Worm (Caenorhabditis elegans): ENCODE results near the gene gmps-1.

Gene gmps-1

DNA sequence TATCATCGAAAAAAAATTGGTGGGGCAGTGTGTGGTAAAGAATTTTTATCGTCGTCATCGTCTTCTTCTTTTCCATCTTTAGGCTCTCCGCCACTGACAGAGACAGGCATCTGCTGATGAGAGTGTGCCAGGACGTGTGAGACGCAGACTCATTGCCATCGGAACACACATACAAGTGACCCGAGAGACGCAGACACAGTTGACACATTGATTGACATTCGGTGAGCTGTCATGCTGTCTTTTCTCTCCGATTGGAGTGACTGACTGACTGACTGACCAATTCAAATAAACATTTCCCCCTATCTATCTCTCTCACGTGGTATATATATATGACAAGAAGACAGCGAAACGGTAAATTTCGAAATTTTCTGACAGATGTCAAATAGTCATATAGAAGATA, 17.4 kb downstream of the gmps-1 start (continued):
- TF ChIP-seq D2030.7 (GFP tag; IDR thresholded peaks at IDR 0.05): no peak
- TF ChIP-seq ama-1 (optimal IDR thresholded peaks at IDR 0.05): no peak
- no peak for TF ChIP-seq ama-1 (GFP tag; optimal IDR thresholded peaks at IDR 0.05)
- no peak for TF ChIP-seq ceh-79 (tag; optimal IDR thresholded peaks at IDR 0.05)
- no peak for TF ChIP-seq dpl-1 (GFP tag; optimal IDR thresholded peaks at IDR 0.05)
- no peak for TF ChIP-seq ceh-100 (GFP tag; IDR thresholded peaks at IDR 0.05)
- TF ChIP-seq ekl-4 (GFP tag; IDR thresholded peaks at IDR 0.05): no peak
- peak; percentile 55 for TF ChIP-seq madf-10 (tag; optimal IDR thresholded peaks at IDR 0.05)
- TF ChIP-seq chd-7 (tag; optimal IDR thresholded peaks at IDR 0.05): peak; percentile 85
- TF ChIP-seq madf-6 (GFP tag; IDR thresholded peaks at IDR 0.05): 0 out of 2 replicates have a peak, but pooled peaks have one; percentile 7
- TF ChIP-seq him-1 (tag; optimal IDR thresholded peaks at IDR 0.05): no peak
- TF ChIP-seq F23B12.7 (tag; optimal IDR thresholded peaks at IDR 0.05; ENCODE audit: insufficient read depth): no peak
- TF ChIP-seq nfyb-1 (GFP tag; IDR thresholded peaks at IDR 0.05): peak; percentile 85
- no peak for TF ChIP-seq xnd-1 (tag; optimal IDR thresholded peaks at IDR 0.05)
- no peak for TF ChIP-seq aptf-2 (GFP tag; conservative IDR thresholded peaks at IDR 0.05)
- no peak for TF ChIP-seq hlh-26 (GFP tag; conservative IDR thresholded peaks at IDR 0.05)
- peak; percentile 87 for TF ChIP-seq lin-40 (tag; optimal IDR thresholded peaks at IDR 0.05)
- peak; percentile 92 for TF ChIP-seq dox-1 (GFP tag; IDR thresholded peaks at IDR 0.05)
- TF ChIP-seq ztf-18 (tag; optimal IDR thresholded peaks at IDR 0.05): peak; percentile 4
- no peak for TF ChIP-seq T07F8.4 (tag; optimal IDR thresholded peaks at IDR 0.05)
- TF ChIP-seq hmg-1.2 (GFP tag; IDR thresholded peaks at IDR 0.05): peak; percentile 75
- no peak for TF ChIP-seq snpc-1.3 (tag; optimal IDR thresholded peaks at IDR 0.05; ENCODE audit: insufficient read depth)
- no peak for TF ChIP-seq nfya-1 (tag; optimal IDR thresholded peaks at IDR 0.05; ENCODE audit: borderline replicate concordance, insufficient read depth)
- TF ChIP-seq bed-2 (GFP tag; IDR thresholded peaks at IDR 0.05): no peak
- TF ChIP-seq lin-54 (GFP tag; optimal IDR thresholded peaks at IDR 0.05): peak; percentile 73
- no peak for TF ChIP-seq Y79H2A.3 (GFP tag; conservative IDR thresholded peaks at IDR 0.05)
- peak; percentile 57 for TF ChIP-seq ceh-27 (GFP tag; optimal IDR thresholded peaks at IDR 0.05)
- no peak for TF ChIP-seq lag-1 (GFP tag; IDR thresholded peaks at IDR 0.05)
- no peak for TF ChIP-seq ztf-28 (GFP tag; IDR thresholded peaks at IDR 0.05)
- TF ChIP-seq dpff-1 (tag; optimal IDR thresholded peaks at IDR 0.05): no peak
- peak; percentile 93 for TF ChIP-seq attf-5 (GFP tag; optimal IDR thresholded peaks at IDR 0.05)
- no peak for TF ChIP-seq F37B4.10 (GFP tag; IDR thresholded peaks at IDR 0.05)
- peak; percentile 91 for TF ChIP-seq ztf-22 (GFP tag; optimal IDR thresholded peaks at IDR 0.05)
- TF ChIP-seq tlf-1 (GFP tag; optimal IDR thresholded peaks at IDR 0.05): peak; percentile 88
- no peak for TF ChIP-seq hmg-20 (GFP tag; IDR thresholded peaks at IDR 0.05)
- TF ChIP-seq hrde-1 (tag; optimal IDR thresholded peaks at IDR 0.05; ENCODE audit: borderline replicate concordance): no peak
- no peak for TF ChIP-seq Y95B8A.8 (GFP tag; IDR thresholded peaks at IDR 0.05)
- TF ChIP-seq nhr-90 (tag; optimal IDR thresholded peaks at IDR 0.05): peak; percentile 87
- TF ChIP-seq K12H6.12 (tag; optimal IDR thresholded peaks at IDR 0.05): peak; percentile 77
- TF ChIP-seq atf-7 (tag; optimal IDR thresholded peaks at IDR 0.05): peak; percentile 87
- peak; percentile 68 for TF ChIP-seq mcd-1 (GFP tag; IDR thresholded peaks at IDR 0.05)
- TF ChIP-seq unc-62 (GFP tag; optimal IDR thresholded peaks at IDR 0.05): peak; percentile 98
- TF ChIP-seq Y67H2A.10 (GFP tag; conservative IDR thresholded peaks at IDR 0.05): no peak
- no peak for TF ChIP-seq F55B11.4 (tag; optimal IDR thresholded peaks at IDR 0.05; ENCODE audit: borderline replicate concordance, insufficient read depth)
- no peak for TF ChIP-seq efl-1 (GFP tag; optimal IDR thresholded peaks at IDR 0.05)
- TF ChIP-seq mxl-1 (tag; optimal IDR thresholded peaks at IDR 0.05): no peak
- no peak for TF ChIP-seq B0035.1 (tag; optimal IDR thresholded peaks at IDR 0.05)
- no peak for TF ChIP-seq hlh-12 (tag; optimal IDR thresholded peaks at IDR 0.05)
- peak; percentile 60 for TF ChIP-seq somi-1 (GFP tag; optimal IDR thresholded peaks at IDR 0.05)
- no peak for TF ChIP-seq attf-3 (GFP tag; conservative IDR thresholded peaks at IDR 0.05)
